Worm (Caenorhabditis elegans) whole organism, young adult: Measurements from ENCODE around the gene fut-1.

Experiments
- B0019.2 ChIP-seq: fragments of 200-800 bp; sonication (Bioruptor generic); conservative IDR thresholded peaks from 2 replicates; pipeline ENCODE4 v1.3.6; 2022; ENCODE audit warnings: missing genetic modification reagents, missing genetic modification characterization, missing compliant biosample characterization
- C06A6.2 ChIP-seq: fragments of 200-800 bp; sonication (Bioruptor generic); conservative IDR thresholded peaks from 2 replicates; pipeline ENCODE4 v1.3.6; 2022; ENCODE audit warnings: missing genetic modification characterization, missing compliant biosample characterization
- F10E7.11 ChIP-seq: sonication (generic microtip); optimal IDR thresholded peaks from 2 replicates; lab custom pipeline; 2017; ENCODE audit warnings: mild to moderate bottlenecking, missing genetic modification characterization, moderate library complexity, missing compliant biosample characterization
- F22D6.2 ChIP-seq: sonication (generic microtip); optimal IDR thresholded peaks from 2 replicates; lab custom pipeline; 2016; ENCODE audit warnings: mild to moderate bottlenecking, missing genetic modification characterization, missing compliant biosample characterization
- F37B4.10 ChIP-seq: fragments of 200-800 bp; sonication (Bioruptor generic); IDR thresholded peaks from 2 replicates; pipeline ENCODE4 v1.3.6; 2022; ENCODE audit warnings: missing genetic modification characterization, missing compliant biosample characterization
- F39B2.1 ChIP-seq: fragments of 200-800 bp; sonication (Bioruptor generic); IDR thresholded peaks from 2 replicates; pipeline ENCODE4 v1.3.6; 2022; ENCODE audit warnings: missing genetic modification reagents, missing genetic modification characterization, missing compliant biosample characterization
- F55B11.4 ChIP-seq: sonication (generic microtip); optimal IDR thresholded peaks from 2 replicates; lab custom pipeline; 2016; ENCODE audit warnings: missing compliant biosample characterization, missing genetic modification characterization, borderline replicate concordance; ENCODE audit not compliant: insufficient read depth
- F57A8.1 ChIP-seq: fragments of 200-800 bp; sonication (Bioruptor generic); optimal IDR thresholded peaks from 2 replicates; lab custom pipeline; 2018; ENCODE audit warnings: mild to moderate bottlenecking, missing genetic modification characterization, moderate library complexity, missing compliant biosample characterization
- F57C9.4 ChIP-seq: sonication (generic microtip); optimal IDR thresholded peaks from 2 replicates; lab custom pipeline; 2017; ENCODE audit warnings: mild to moderate bottlenecking, missing genetic modification characterization, missing compliant biosample characterization
- T07F8.4 ChIP-seq: sonication (generic microtip); optimal IDR thresholded peaks from 2 replicates; lab custom pipeline; 2016; ENCODE audit warnings: mild to moderate bottlenecking, missing genetic modification characterization, moderate library complexity, missing compliant biosample characterization
- Y53F4B.3 ChIP-seq: fragments of 200-800 bp; sonication (Bioruptor generic); IDR thresholded peaks from 2 replicates; pipeline ENCODE4 v1.3.6; 2022; ENCODE audit warnings: missing genetic modification reagents, missing genetic modification characterization, missing compliant biosample characterization
- Y79H2A.3 ChIP-seq: fragments of 200-800 bp; sonication (Bioruptor generic); conservative IDR thresholded peaks from 2 replicates; pipeline ENCODE4 v1.3.6; 2022; ENCODE audit warnings: missing genetic modification reagents, missing genetic modification characterization, missing compliant biosample characterization
- ama-1 ChIP-seq, 3 experiments: fragments of 150-350 bp in 1 of 3; sonication (generic microtip) in 2 of 3; optimal IDR thresholded peaks; 2 replicates each; lab custom pipeline; 2014 to 2018; ENCODE audit warnings: missing biosample characterization in 2 of 3, missing genetic modification characterization in 2 of 3, missing genetic modification reagents in 2 of 3
- aptf-3 ChIP-seq: fragments of 200-800 bp; sonication (Bioruptor generic); IDR thresholded peaks from 2 replicates; pipeline ENCODE4 v1.3.6; 2022; ENCODE audit warnings: missing genetic modification characterization, missing compliant biosample characterization
- atf-7 ChIP-seq: sonication (generic microtip); optimal IDR thresholded peaks from 2 replicates; lab custom pipeline; 2017; ENCODE audit warnings: mild to moderate bottlenecking, missing genetic modification characterization, missing compliant biosample characterization
- attf-3 ChIP-seq: fragments of 200-800 bp; sonication (Bioruptor generic); conservative IDR thresholded peaks from 2 replicates; pipeline ENCODE4 v1.3.6; 2022; ENCODE audit warnings: missing genetic modification reagents, missing genetic modification characterization, missing compliant biosample characterization
- attf-6 ChIP-seq: fragments of 200-800 bp; sonication (Bioruptor generic); IDR thresholded peaks from 2 replicates; pipeline ENCODE4 v1.3.6; 2022; ENCODE audit warnings: missing genetic modification reagents, missing genetic modification characterization, missing compliant biosample characterization
- chd-7 ChIP-seq: sonication (generic microtip); optimal IDR thresholded peaks from 2 replicates; lab custom pipeline; 2016; ENCODE audit warnings: mild to moderate bottlenecking, missing genetic modification characterization, moderate library complexity, missing compliant biosample characterization
- die-1 ChIP-seq: sonication (generic microtip); optimal IDR thresholded peaks from 2 replicates; lab custom pipeline; 2016; ENCODE audit warnings: missing genotype, mild to moderate bottlenecking, missing genetic modification characterization, missing compliant biosample characterization
- dox-1 ChIP-seq: fragments of 200-800 bp; sonication (Bioruptor generic); IDR thresholded peaks from 2 replicates; pipeline ENCODE4 v1.3.6; 2022; ENCODE audit warnings: missing genetic modification reagents, missing genetic modification characterization, missing compliant biosample characterization
- egl-44 ChIP-seq: fragments of 200-800 bp; sonication (Bioruptor generic); IDR thresholded peaks from 2 replicates; pipeline ENCODE4 v1.3.6; 2022; ENCODE audit warnings: missing genetic modification reagents, missing genetic modification characterization, missing compliant biosample characterization
- gei-17 ChIP-seq: fragments of 200-800 bp; sonication (Bioruptor generic); optimal IDR thresholded peaks from 2 replicates; lab custom pipeline; 2018; ENCODE audit warnings: mild to moderate bottlenecking, missing genetic modification characterization, missing compliant biosample characterization
- let-607 ChIP-seq, 2 experiments: fragments of 200-800 bp in 1 of 2; sonication (Bioruptor generic) in 1 of 2; sonication (generic microtip) in 1 of 2; optimal IDR thresholded peaks; 2 replicates each; lab custom pipeline; 2016 to 2018; ENCODE audit warnings: mild to moderate bottlenecking in 2 of 2, missing compliant biosample characterization in 2 of 2, missing genetic modification characterization in 2 of 2, moderate library complexity in 2 of 2, missing genotype in 1 of 2
- lin-54 ChIP-seq: fragments of 200-800 bp; sonication (Bioruptor generic); optimal IDR thresholded peaks from 2 replicates; lab custom pipeline; 2018; ENCODE audit warnings: mild to moderate bottlenecking, missing genetic modification characterization, missing compliant biosample characterization
- madf-10 ChIP-seq: sonication (generic microtip); optimal IDR thresholded peaks from 2 replicates; lab custom pipeline; 2016; ENCODE audit warnings: mild to moderate bottlenecking, missing genetic modification characterization, missing compliant biosample characterization
- nfya-2 ChIP-seq: fragments of 200-800 bp; sonication (Bioruptor generic); IDR thresholded peaks from 2 replicates; pipeline ENCODE4 v1.3.6; 2022; ENCODE audit warnings: missing genetic modification reagents, missing genetic modification characterization, missing compliant biosample characterization
- nhr-90 ChIP-seq: sonication (generic microtip); optimal IDR thresholded peaks from 2 replicates; lab custom pipeline; 2016; ENCODE audit warnings: missing genotype, mild to moderate bottlenecking, missing genetic modification characterization, missing compliant biosample characterization
- rcor-1 ChIP-seq: fragments of 200-800 bp; sonication (Bioruptor generic); IDR thresholded peaks from 2 replicates; pipeline ENCODE4 v1.3.6; 2022; ENCODE audit warnings: missing genetic modification reagents, missing genetic modification characterization, missing compliant biosample characterization
- repo-1 ChIP-seq: sonication (generic microtip); optimal IDR thresholded peaks from 2 replicates; lab custom pipeline; 2017; ENCODE audit warnings: mild to moderate bottlenecking, missing genetic modification characterization, missing compliant biosample characterization
- sdz-38 ChIP-seq: sonication (generic microtip); optimal IDR thresholded peaks from 2 replicates; lab custom pipeline; 2016; ENCODE audit warnings: missing genotype, missing genetic modification characterization, missing compliant biosample characterization
- sea-2 ChIP-seq: fragments of 200-800 bp; sonication (Bioruptor generic); IDR thresholded peaks from 2 replicates; pipeline ENCODE4 v1.3.6; 2022; ENCODE audit warnings: missing genetic modification characterization, missing compliant biosample characterization
- snpc-1.1 ChIP-seq: sonication (generic microtip); optimal IDR thresholded peaks from 2 replicates; lab custom pipeline; 2017; ENCODE audit warnings: missing genetic modification characterization, mild to moderate bottlenecking, missing compliant biosample characterization, antibody characterized with exemption, moderate library complexity, missing genotype, missing genetic modification reagents; ENCODE audit not compliant: insufficient read depth
- snpc-3.4 ChIP-seq: sonication (generic microtip); optimal IDR thresholded peaks from 2 replicates; lab custom pipeline; 2017; ENCODE audit warnings: missing genetic modification characterization, mild to moderate bottlenecking, missing compliant biosample characterization, antibody characterized with exemption, moderate library complexity, missing genotype, missing genetic modification reagents
- sptf-2 ChIP-seq: fragments of 200-800 bp; sonication (Bioruptor generic); optimal IDR thresholded peaks from 2 replicates; lab custom pipeline; 2018; ENCODE audit warnings: mild to moderate bottlenecking, missing genetic modification characterization, missing compliant biosample characterization
- unc-62 ChIP-seq: fragments of 150-350 bp; optimal IDR thresholded peaks from 2 replicates; lab custom pipeline; 2014; ENCODE audit warnings: missing biosample characterization, missing genetic modification reagents, missing genetic modification characterization
- xnd-1 ChIP-seq: sonication (generic microtip); optimal IDR thresholded peaks from 2 replicates; lab custom pipeline; 2016; ENCODE audit warnings: missing genotype, missing genetic modification reagents, missing genetic modification characterization, missing compliant biosample characterization
- ztf-25 ChIP-seq: fragments of 200-800 bp; sonication (Bioruptor generic); IDR thresholded peaks from 2 replicates; pipeline ENCODE4 v1.3.6; 2022; ENCODE audit warnings: missing genetic modification reagents, missing genetic modification characterization, missing compliant biosample characterization
- ztf-3 ChIP-seq: fragments of 200-800 bp; sonication (Bioruptor generic); optimal IDR thresholded peaks from 2 replicates; lab custom pipeline; 2018; ENCODE audit warnings: mild to moderate bottlenecking, missing genetic modification characterization, missing compliant biosample characterization

Gene fut-1

ce11 chrII:8740326-8740949, 19.0 kb downstream of the fut-1 start (continued):
- no peak for TF ChIP-seq aptf-3 (GFP tag; lab: Robert Waterston, UW)
- TF ChIP-seq B0019.2, result no peak
- no peak for TF ChIP-seq F57C9.4 (tag; lab: Kevin White, UChicago)
- TF ChIP-seq ztf-3 (GFP tag; lab: Kevin White, UChicago), result no peak
- no peak for TF ChIP-seq ama-1 (optimal IDR thresholded peaks at IDR 0.05; lab: Kevin White, UChicago)
- TF ChIP-seq ama-1 (GFP tag; optimal IDR thresholded peaks at IDR 0.05; lab: Kevin White, UChicago), result no peak
- no peak for TF ChIP-seq Y53F4B.3 (GFP tag; lab: Robert Waterston, UW)
- peak; percentile 78 for TF ChIP-seq atf-7
- TF ChIP-seq chd-7 (tag; lab: Kevin White, UChicago), result no peak
- TF ChIP-seq nfya-2 (GFP tag; lab: Robert Waterston, UW), result no peak
- no peak for TF ChIP-seq attf-3 (GFP tag; lab: Robert Waterston, UW)
- no peak for TF ChIP-seq sea-2 (GFP tag; lab: Robert Waterston, UW)
- TF ChIP-seq dox-1, result peak; percentile 48; the same call in 1 of the 2 replicates
- TF ChIP-seq unc-62 (GFP tag; lab: Kevin White, UChicago), result no peak
- no peak for TF ChIP-seq F22D6.2 (tag; lab: Kevin White, UChicago)
- TF ChIP-seq ztf-25 (GFP tag; lab: Robert Waterston, UW), result no peak
- TF ChIP-seq C06A6.2 (GFP tag; lab: Robert Waterston, UW), result no peak
- no peak for TF ChIP-seq F57A8.1 (GFP tag; lab: Kevin White, UChicago)
- TF ChIP-seq xnd-1 (tag; lab: Kevin White, UChicago), result no peak
- no peak for TF ChIP-seq sptf-2 (GFP tag; lab: Kevin White, UChicago)
- TF ChIP-seq snpc-1.1 (tag; lab: Kevin White, UChicago), result no peak
- no peak for TF ChIP-seq F37B4.10 (GFP tag; lab: Robert Waterston, UW)
- no peak for TF ChIP-seq die-1 (tag; lab: Kevin White, UChicago)
- no peak for TF ChIP-seq attf-6 (GFP tag; lab: Robert Waterston, UW)
- TF ChIP-seq sdz-38, result no peak
- no peak for TF ChIP-seq T07F8.4 (tag; lab: Kevin White, UChicago)
- no peak for TF ChIP-seq F55B11.4 (tag; lab: Kevin White, UChicago)
- no peak for TF ChIP-seq F39B2.1 (GFP tag; lab: Robert Waterston, UW)
- peak; percentile 5 for TF ChIP-seq madf-10 (tag; lab: Kevin White, UChicago)
- no peak for TF ChIP-seq repo-1 (tag; lab: Kevin White, UChicago)
- peak; percentile 60; the same call in 1 of the 2 replicates for TF ChIP-seq egl-44
- no peak for TF ChIP-seq gei-17 (GFP tag; lab: Kevin White, UChicago)
- no peak for TF ChIP-seq snpc-3.4 (tag; lab: Kevin White, UChicago)
- peak; percentile 10 for TF ChIP-seq nhr-90 (tag; lab: Kevin White, UChicago)
- no peak for TF ChIP-seq lin-54 (GFP tag; lab: Kevin White, UChicago)
- no peak for TF ChIP-seq rcor-1 (GFP tag; lab: Robert Waterston, UW)
- peak in 1 of 2 experiments; percentile 3 for TF ChIP-seq let-607 (tag; optimal IDR thresholded peaks at IDR 0.05; lab: Kevin White, UChicago)
- TF ChIP-seq Y79H2A.3 (GFP tag; lab: Robert Waterston, UW), result no peak
- no peak for TF ChIP-seq F10E7.11 (tag; lab: Kevin White, UChicago)
